Fruit fly (Drosophila melanogaster) whole organism, prepupa: ENCODE measurements around the gene Hrd3.

Experiments
- Blimp-1 ChIP-seq: fragments of 200-800 bp; sonication (Bioruptor generic); optimal IDR thresholded peaks from 3 replicates; lab custom pipeline; 2017; ENCODE audit warnings: missing biosample characterization, missing genetic modification characterization, mild to moderate bottlenecking, moderate library complexity, missing genetic modification reagents
- CG10631 ChIP-seq: fragments of 200-800 bp; sonication (Bioruptor generic); optimal IDR thresholded peaks from 2 replicates; lab custom pipeline; 2016; ENCODE audit warnings: missing biosample characterization, missing genetic modification characterization
- CG10669 ChIP-seq: fragments of 200-800 bp; sonication (Bioruptor generic); optimal IDR thresholded peaks from 3 replicates; lab custom pipeline; 2018; ENCODE audit warnings: missing biosample characterization, mild to moderate bottlenecking, missing genetic modification characterization, moderate library complexity
- CG11294 ChIP-seq: fragments of 200-800 bp; sonication (Bioruptor generic); IDR thresholded peaks from 2 replicates; pipeline ENCODE4 v1.3.6; 2022; ENCODE audit warnings: missing biosample characterization, missing genetic modification characterization
- CG11902 ChIP-seq: fragments of 200-800 bp; sonication (Bioruptor generic); optimal IDR thresholded peaks from 3 replicates; lab custom pipeline; 2016; ENCODE audit warnings: missing biosample characterization, missing genetic modification characterization
- CG16779 ChIP-seq: fragments of 200-800 bp; sonication (Bioruptor generic); optimal IDR thresholded peaks from 3 replicates; lab custom pipeline; 2017; ENCODE audit warnings: missing biosample characterization, mild to moderate bottlenecking, missing genetic modification characterization
- CG3032 ChIP-seq: fragments of 200-800 bp; optimal IDR thresholded peaks from 2 replicates; lab custom pipeline; 2019; ENCODE audit warnings: missing biosample characterization, mild to moderate bottlenecking, missing genetic modification characterization, moderate library complexity
- CG34406 ChIP-seq: fragments of 200-800 bp; sonication (Bioruptor generic); optimal IDR thresholded peaks from 3 replicates; lab custom pipeline; 2016; ENCODE audit warnings: missing biosample characterization, missing genetic modification characterization
- CG3919 ChIP-seq: fragments of 200-800 bp; sonication (Bioruptor generic); optimal IDR thresholded peaks from 3 replicates; lab custom pipeline; 2016; ENCODE audit warnings: missing biosample characterization, missing genetic modification characterization
- CG6163 ChIP-seq: fragments of 200-800 bp; sonication (Bioruptor generic); IDR thresholded peaks from 3 replicates; pipeline ENCODE4 v1.3.6; 2022; ENCODE audit warnings: missing biosample characterization, missing genetic modification characterization
- CG6276 ChIP-seq: fragments of 200-800 bp; sonication (Bioruptor generic); optimal IDR thresholded peaks from 2 replicates; lab custom pipeline; 2017; ENCODE audit warnings: missing biosample characterization, mild to moderate bottlenecking, missing genetic modification characterization
- CG6792 ChIP-seq: fragments of 200-800 bp; sonication (Bioruptor generic); optimal IDR thresholded peaks from 3 replicates; lab custom pipeline; 2016; ENCODE audit warnings: missing biosample characterization, missing genetic modification characterization
- CG6808 ChIP-seq: fragments of 200-800 bp; sonication (Bioruptor generic); optimal IDR thresholded peaks from 3 replicates; lab custom pipeline; 2017; ENCODE audit warnings: missing biosample characterization, missing genetic modification characterization, mild to moderate bottlenecking, moderate library complexity, missing genetic modification reagents
- CG6854 ChIP-seq: fragments of 200-800 bp; sonication (Bioruptor generic); optimal IDR thresholded peaks from 2 replicates; lab custom pipeline; 2017; ENCODE audit warnings: missing biosample characterization, mild to moderate bottlenecking, missing genetic modification characterization
- CG8119 ChIP-seq: fragments of 200-800 bp; sonication (Bioruptor generic); IDR thresholded peaks from 3 replicates; pipeline ENCODE4 v1.3.6; 2022; ENCODE audit warnings: missing biosample characterization, missing genetic modification characterization
- CG8319 ChIP-seq: fragments of 200-800 bp; sonication (Bioruptor generic); optimal IDR thresholded peaks from 3 replicates; lab custom pipeline; 2016; ENCODE audit warnings: missing biosample characterization, missing genetic modification characterization
- CG8632 ChIP-seq: fragments of 200-800 bp; sonication (Bioruptor generic); optimal IDR thresholded peaks from 3 replicates; lab custom pipeline; 2016; ENCODE audit warnings: missing biosample characterization, missing genetic modification characterization
- CG9139 ChIP-seq: fragments of 200-800 bp; sonication (Bioruptor generic); optimal IDR thresholded peaks from 3 replicates; lab custom pipeline; 2017; ENCODE audit warnings: missing biosample characterization, mild to moderate bottlenecking, missing genetic modification characterization
- Eip75B ChIP-seq: fragments of 200-800 bp; sonication (Bioruptor generic); optimal IDR thresholded peaks from 3 replicates; lab custom pipeline; 2016; ENCODE audit warnings: missing biosample characterization, missing genetic modification characterization
- Eip78C ChIP-seq: fragments of 200-800 bp; sonication (Bioruptor generic); peaks from one replicate; lab custom pipeline; 2016; ENCODE audit warnings: missing biosample characterization, missing genetic modification characterization
- Eip93F ChIP-seq: fragments of 200-800 bp; sonication (Bioruptor generic); optimal IDR thresholded peaks from 2 replicates; lab custom pipeline; 2016; ENCODE audit warnings: missing biosample characterization, mild to moderate bottlenecking, missing genetic modification characterization
- Ets96B ChIP-seq: fragments of 200-800 bp; optimal IDR thresholded peaks from 2 replicates; lab custom pipeline; 2019; ENCODE audit warnings: missing biosample characterization, mild to moderate bottlenecking, missing genetic modification characterization, moderate library complexity
- Gug ChIP-seq: fragments of 200-800 bp; sonication (Bioruptor generic); IDR thresholded peaks from 2 replicates; pipeline ENCODE4 v1.3.6; 2022; ENCODE audit warnings: missing biosample characterization, missing genetic modification characterization
- Hr39 ChIP-seq: fragments of 200-800 bp; sonication (Bioruptor generic); optimal IDR thresholded peaks from 2 replicates; lab custom pipeline; 2016; ENCODE audit warnings: missing biosample characterization, missing genetic modification characterization
- Hr4 ChIP-seq: fragments of 200-800 bp; sonication (Bioruptor generic); optimal IDR thresholded peaks from 3 replicates; lab custom pipeline; 2016; ENCODE audit warnings: missing biosample characterization, missing genetic modification characterization
- Lpt ChIP-seq: fragments of 200-800 bp; sonication (Bioruptor generic); optimal IDR thresholded peaks from 3 replicates; lab custom pipeline; 2016; ENCODE audit warnings: missing biosample characterization, missing genetic modification characterization
- OdsH ChIP-seq: fragments of 200-800 bp; sonication (Bioruptor generic); optimal IDR thresholded peaks from 3 replicates; lab custom pipeline; 2016; ENCODE audit warnings: missing biosample characterization, missing genetic modification characterization
- Smox ChIP-seq: fragments of 200-800 bp; sonication (Bioruptor generic); optimal IDR thresholded peaks from 3 replicates; lab custom pipeline; 2016; ENCODE audit warnings: missing biosample characterization, missing genetic modification characterization
- Sox102F ChIP-seq: fragments of 200-800 bp; sonication (Bioruptor generic); optimal IDR thresholded peaks from 2 replicates; lab custom pipeline; 2016; ENCODE audit warnings: missing biosample characterization, mild to moderate bottlenecking, missing genetic modification characterization
- Sox14 ChIP-seq: fragments of 200-800 bp; sonication (Bioruptor generic); optimal IDR thresholded peaks from 3 replicates; lab custom pipeline; 2016; ENCODE audit warnings: missing biosample characterization, missing genetic modification characterization
- Sox15 ChIP-seq: fragments of 200-800 bp; sonication (Bioruptor generic); optimal IDR thresholded peaks from 3 replicates; lab custom pipeline; 2016; ENCODE audit warnings: missing biosample characterization, missing genetic modification characterization
- achi ChIP-seq: fragments of 200-800 bp; sonication (Bioruptor generic); optimal IDR thresholded peaks from 3 replicates; lab custom pipeline; 2016; ENCODE audit warnings: missing biosample characterization, missing genetic modification characterization
- cyc ChIP-seq: fragments of 200-800 bp; sonication (Bioruptor generic); optimal IDR thresholded peaks from 3 replicates; lab custom pipeline; 2016; ENCODE audit warnings: missing biosample characterization, missing genetic modification characterization
- dac ChIP-seq: fragments of 200-800 bp; sonication (Bioruptor generic); optimal IDR thresholded peaks from 2 replicates; lab custom pipeline; 2017; ENCODE audit warnings: missing biosample characterization, mild to moderate bottlenecking, missing genetic modification characterization
- dsx ChIP-seq: fragments of 200-800 bp; optimal IDR thresholded peaks from 3 replicates; lab custom pipeline; 2019; ENCODE audit warnings: missing biosample characterization, mild to moderate bottlenecking, missing genetic modification characterization, moderate library complexity; ENCODE audit not compliant: poor library complexity, severe bottlenecking
- eg ChIP-seq: fragments of 200-800 bp; sonication (Bioruptor generic); IDR thresholded peaks from 3 replicates; pipeline ENCODE4 v1.3.6; 2022; ENCODE audit warnings: missing biosample characterization, missing genetic modification characterization
- esn ChIP-seq: fragments of 200-800 bp; sonication (Bioruptor generic); optimal IDR thresholded peaks from 2 replicates; lab custom pipeline; 2016; ENCODE audit warnings: missing biosample characterization, mild to moderate bottlenecking, missing genetic modification characterization, moderate library complexity
- fd59A ChIP-seq: fragments of 200-800 bp; sonication (Bioruptor generic); optimal IDR thresholded peaks from 2 replicates; lab custom pipeline; 2017; ENCODE audit warnings: missing biosample characterization, mild to moderate bottlenecking, missing genetic modification characterization, missing genetic modification reagents
- fd85E ChIP-seq: fragments of 200-800 bp; sonication (Bioruptor generic); optimal IDR thresholded peaks from 3 replicates; lab custom pipeline; 2016; ENCODE audit warnings: missing biosample characterization, missing genetic modification characterization
- fkh ChIP-seq: fragments of 200-800 bp; sonication (Bioruptor generic); optimal IDR thresholded peaks from 3 replicates; lab custom pipeline; 2017; ENCODE audit warnings: missing biosample characterization, mild to moderate bottlenecking, missing genetic modification characterization, moderate library complexity
- salr ChIP-seq, 2 experiments: fragments of 200-800 bp; sonication (Bioruptor generic); optimal IDR thresholded peaks; 3 replicates each; lab custom pipeline; 2016 to 2018; ENCODE audit warnings: missing biosample characterization in 2 of 2, missing genetic modification characterization in 2 of 2, mild to moderate bottlenecking in 1 of 2
- svp ChIP-seq: fragments of 200-800 bp; sonication (Bioruptor generic); peaks from one replicate; lab custom pipeline; 2016; ENCODE audit warnings: missing biosample characterization, missing genetic modification characterization
- topi ChIP-seq: fragments of 200-800 bp; sonication (Bioruptor generic); optimal IDR thresholded peaks from 3 replicates; lab custom pipeline; 2016; ENCODE audit warnings: missing biosample characterization, missing genetic modification characterization
- vri ChIP-seq: fragments of 200-800 bp; sonication (Bioruptor generic); optimal IDR thresholded peaks from 3 replicates; lab custom pipeline; 2016; ENCODE audit warnings: missing biosample characterization, mild to moderate bottlenecking, missing genetic modification characterization

Hrd3 gene

DNA sequence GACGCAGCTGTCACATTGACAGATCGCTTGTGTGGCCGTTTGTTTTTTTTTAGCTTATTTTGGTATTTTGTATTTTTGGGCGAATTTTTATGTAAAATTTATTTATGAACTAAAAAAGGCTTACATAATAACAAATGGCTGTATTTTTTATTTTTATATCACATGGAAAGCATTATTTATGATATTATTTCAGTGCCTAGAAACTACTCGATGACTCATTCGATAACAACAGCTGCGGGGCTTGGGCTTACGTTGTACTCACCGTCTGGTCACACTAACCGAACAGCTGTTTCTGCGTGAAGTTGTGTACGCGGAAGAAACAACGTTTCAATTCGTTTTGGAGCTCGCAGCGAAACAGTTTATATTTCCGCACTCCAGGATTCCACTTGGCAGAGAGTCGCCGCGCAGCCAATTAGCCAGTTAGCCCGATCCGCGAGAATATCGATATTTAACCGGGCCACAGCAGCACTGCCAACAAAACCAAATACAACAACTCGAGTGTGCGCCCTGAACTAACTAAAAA is 25.3 kb downstream of the Hrd3 start, which contains the start of the genes Hmgcr and Rpn9:
Hmgcr (plus strand) TSS at position 335 of the 523 bp plus-strand sequence.
Rpn9 (minus strand) TSS at position 473 of the 523 bp plus-strand sequence.
- peak; percentile 23 for TF ChIP-seq esn (GFP tag; lab: Kevin White, UChicago)
- TF ChIP-seq CG6854 (GFP tag; lab: Kevin White, UChicago), result peak; percentile 22
- TF ChIP-seq dsx, result peak; percentile 11
- peak; percentile 10; the same call in 1 of the 3 replicates for TF ChIP-seq eg (GFP tag; lab: Robert Waterston, UW)
- no peak for TF ChIP-seq Sox15
- no peak for TF ChIP-seq CG8319 (GFP tag; lab: Kevin White, UChicago)
- no peak for TF ChIP-seq Hr39 (GFP tag; lab: Kevin White, UChicago)
- TF ChIP-seq Sox14, result peak; percentile 39
- peak; percentile 100 for TF ChIP-seq achi (GFP tag; lab: Kevin White, UChicago)
- TF ChIP-seq fkh (GFP tag; lab: Kevin White, UChicago), result peak; percentile 1
- no peak for TF ChIP-seq CG3032
- TF ChIP-seq CG3919 (GFP tag; lab: Kevin White, UChicago), result peak; percentile 39
- peak; percentile 48 for TF ChIP-seq vri
- no peak for TF ChIP-seq salr (GFP tag; optimal IDR thresholded peaks at IDR 0.05; lab: Kevin White, UChicago)
- peak; percentile 52 for TF ChIP-seq Eip93F (GFP tag; lab: Kevin White, UChicago)
- TF ChIP-seq Eip75B (GFP tag; lab: Kevin White, UChicago), result peak; percentile 2
- TF ChIP-seq CG6276 (GFP tag; lab: Kevin White, UChicago), result no peak
- peak; percentile 69 for TF ChIP-seq Eip78C (GFP tag; lab: Kevin White, UChicago)
- no peak for TF ChIP-seq CG11294 (GFP tag; lab: Robert Waterston, UW)

DNA sequence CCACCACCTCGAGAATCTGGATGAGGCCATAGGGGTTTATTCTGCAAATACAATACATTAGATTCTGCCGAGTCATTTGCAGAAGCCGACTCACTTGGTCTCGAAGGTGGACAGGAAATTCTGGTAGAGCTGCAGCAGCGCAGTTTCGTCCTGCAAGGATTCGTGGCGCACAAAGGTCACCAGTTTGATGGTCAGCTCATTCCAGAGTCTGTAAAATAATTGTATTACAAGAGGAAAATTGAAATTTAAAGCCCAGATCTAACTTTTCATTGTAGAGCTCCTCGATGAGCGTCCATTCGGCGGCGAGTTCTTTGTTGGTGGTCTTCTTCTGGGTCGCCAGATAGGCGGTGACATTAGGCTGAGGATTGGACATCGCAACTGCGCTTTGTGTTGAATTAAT is 25.8 kb downstream of the Hrd3 start:
- TF ChIP-seq Gug (GFP tag; lab: Robert Waterston, UW), result no peak
- TF ChIP-seq CG34406, result no peak
- no peak for TF ChIP-seq eg (GFP tag; lab: Robert Waterston, UW)
- TF ChIP-seq dsx, result no peak
- TF ChIP-seq CG16779 (tag; lab: Kevin White, UChicago), result no peak
- no peak for TF ChIP-seq topi
- no peak for TF ChIP-seq CG6792 (GFP tag; lab: Kevin White, UChicago)
- TF ChIP-seq Sox14, result no peak
- TF ChIP-seq, all 60 proteins: peak for 0

DNA sequence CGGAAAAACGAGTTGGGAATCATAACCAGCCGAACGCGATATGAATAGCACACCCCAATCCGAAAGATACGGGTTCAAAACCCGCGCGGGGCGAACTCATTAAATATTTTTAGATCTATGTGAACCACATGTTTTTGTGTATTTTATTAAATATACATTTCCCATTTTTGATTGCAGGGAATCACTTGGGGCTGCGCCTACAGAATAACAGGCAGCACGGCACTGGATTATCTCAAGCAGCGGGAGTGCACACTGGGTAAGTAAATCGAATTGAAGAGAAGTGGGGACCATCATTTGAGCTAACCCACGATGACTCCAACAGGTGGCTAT is 27.9 kb downstream of the Hrd3 start:
- peak; percentile 74 for TF ChIP-seq svp (GFP tag; lab: Kevin White, UChicago)
- TF ChIP-seq Blimp-1 (GFP tag; lab: Kevin White, UChicago), result no peak

DNA sequence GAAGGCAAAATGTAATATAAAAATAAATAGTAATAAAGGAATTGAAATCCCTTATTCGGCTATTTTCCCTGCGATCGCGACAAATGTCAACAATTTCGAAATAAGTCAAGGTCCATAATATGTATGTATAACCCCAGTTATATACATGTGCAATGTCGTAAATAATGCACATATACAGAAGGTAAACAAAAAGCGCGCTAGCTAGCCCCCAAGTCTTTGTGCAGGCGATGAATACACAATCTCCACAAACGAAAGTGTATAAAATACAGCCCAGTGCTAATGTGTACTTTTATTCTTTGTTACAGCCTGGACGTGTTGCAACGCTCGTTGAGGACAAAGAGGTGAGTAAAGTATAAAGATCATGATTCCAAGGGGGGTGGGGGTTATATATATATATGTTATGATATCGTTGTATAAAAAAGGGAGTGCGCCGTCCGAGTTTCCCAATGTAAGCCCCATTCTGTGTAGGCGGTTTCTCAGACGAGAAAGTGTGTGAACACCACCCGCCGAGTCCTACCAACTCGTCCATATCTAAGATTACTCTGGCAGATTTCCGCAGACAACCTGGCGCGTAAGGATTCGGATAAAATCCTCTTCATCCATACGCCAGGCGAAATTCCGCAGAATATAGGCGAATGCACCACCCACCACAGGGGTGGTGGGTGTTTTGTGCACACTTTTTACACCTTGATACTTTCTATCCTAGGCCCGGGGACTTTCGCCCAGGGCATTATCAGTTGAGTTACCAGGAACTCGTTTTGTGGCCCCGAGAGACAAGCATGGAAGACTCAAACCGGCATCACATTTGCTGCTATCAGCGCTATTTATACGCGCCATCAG is 28.5 kb downstream of the Hrd3 start:
- TF ChIP-seq Sox102F (GFP tag; lab: Kevin White, UChicago), result peak; percentile 36
- no peak for TF ChIP-seq Ets96B
- peak; percentile 59 for TF ChIP-seq Eip75B (GFP tag; lab: Kevin White, UChicago)
- no peak for TF ChIP-seq cyc
- peak; percentile 41 for TF ChIP-seq CG16779 (tag; lab: Kevin White, UChicago)
- peak; percentile 26 for TF ChIP-seq Lpt (GFP tag; lab: Kevin White, UChicago)
- peak; percentile 38 for TF ChIP-seq CG9139 (GFP tag; lab: Kevin White, UChicago)
- TF ChIP-seq dsx, result peak; percentile 52
- no peak for TF ChIP-seq CG10669 (GFP tag; lab: Kevin White, UChicago)
- TF ChIP-seq CG8119, result peak; percentile 37; the same call in 2 of the 3 replicates
- peak; percentile 70 for TF ChIP-seq CG6854 (GFP tag; lab: Kevin White, UChicago)
- TF ChIP-seq Smox (GFP tag; lab: Kevin White, UChicago), result no peak
- peak; percentile 95 for TF ChIP-seq Sox14
- TF ChIP-seq CG11902 (GFP tag; lab: Kevin White, UChicago), result no peak
- TF ChIP-seq Hr4 (GFP tag; lab: Kevin White, UChicago), result no peak
- no peak for TF ChIP-seq CG8632 (GFP tag; lab: Kevin White, UChicago)
- no peak for TF ChIP-seq CG3032
- peak; percentile 63 for TF ChIP-seq CG6808 (GFP tag; lab: Kevin White, UChicago)
- peak; percentile 61 for TF ChIP-seq Eip93F (GFP tag; lab: Kevin White, UChicago)
- no peak for TF ChIP-seq dac (GFP tag; lab: Kevin White, UChicago)
- TF ChIP-seq fd59A (GFP tag; lab: Kevin White, UChicago), result no peak
- TF ChIP-seq fd85E (GFP tag; lab: Kevin White, UChicago), result no peak
- TF ChIP-seq CG10631, result no peak
- no peak for TF ChIP-seq OdsH (GFP tag; lab: Kevin White, UChicago)
- peak; percentile 40; the same call in 1 of the 3 replicates for TF ChIP-seq CG6163 (GFP tag; lab: Robert Waterston, UW)
